Fruit fly (Drosophila melanogaster) Kc167 (cell line): Measurements from ENCODE around the gene CG7568.

Experiments
- Sin3A ChIP-seq: fragments of >200 bp; optimal IDR thresholded peaks from 2 replicates; lab custom pipeline; 2018; ENCODE audit warnings: missing external identifiers
- h ChIP-seq: fragments of >200 bp; optimal IDR thresholded peaks from 3 replicates; lab custom pipeline; 2018; ENCODE audit warnings: missing external identifiers
- ttk ChIP-seq: sonication (Bioruptor generic); optimal IDR thresholded peaks from 2 replicates; lab custom pipeline; 2017; ENCODE audit warnings: missing external identifiers

dm6 chr3R:29556003-29556467, 44.6 kb downstream of the CG7568 start, which contains the start of gene Dr:
- no peak for TF ChIP-seq ttk (lab: Kevin White, UChicago)
- no peak for TF ChIP-seq Sin3A (lab: Kevin White, UChicago)
- no peak for TF ChIP-seq h (lab: Kevin White, UChicago)
